Fruit fly (Drosophila melanogaster): ENCODE results near the gene Ccdc56.
A peak's percentile ranks its signal among the peaks of the same experiment; 100 is the strongest.

Ccdc56 gene

DNA sequence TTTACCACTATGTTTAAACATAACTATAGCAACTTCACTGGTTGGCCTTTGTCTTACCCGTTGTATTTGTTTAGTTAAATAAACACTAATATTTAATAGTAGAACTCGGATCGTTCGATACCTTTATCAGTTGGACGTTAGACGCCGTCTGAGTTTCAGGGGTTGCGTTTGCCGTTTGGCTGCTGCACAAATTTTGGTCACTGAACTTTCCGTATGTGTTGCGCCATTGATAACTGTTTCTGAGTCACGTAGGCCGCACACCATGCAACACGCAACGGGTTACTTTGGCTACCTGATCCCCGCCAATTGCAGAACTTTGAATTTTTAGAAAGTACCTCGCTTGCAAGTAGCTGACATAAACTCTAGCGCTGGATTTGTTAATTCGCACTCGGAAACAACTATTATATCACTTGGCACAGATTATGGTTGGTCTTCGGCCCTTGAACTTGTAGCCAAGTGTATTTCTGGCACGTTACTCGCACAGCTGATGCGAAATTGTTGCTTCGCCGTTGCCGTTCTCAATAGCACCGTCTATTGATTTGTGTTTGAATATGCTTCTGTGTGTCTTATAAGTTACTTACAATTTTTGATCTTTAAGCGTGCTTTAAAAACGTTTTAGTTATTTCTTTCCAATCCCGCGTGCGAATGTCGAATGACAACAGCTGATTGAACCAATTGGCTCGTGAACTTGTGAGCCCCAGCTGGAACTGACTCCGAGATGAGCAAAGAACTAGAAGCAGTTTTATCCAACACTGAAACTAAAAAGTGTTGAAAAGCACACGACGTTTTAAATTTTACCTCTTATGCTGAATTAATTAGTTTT is 12.3 kb upstream of the Ccdc56 start, which contains the start of gene Dph1 (continued):
- TF ChIP-seq CG4360 (GFP tag; IDR thresholded peaks at IDR 0.05) (peak; percentile 61), CG18764 (GFP tag; optimal IDR thresholded peaks at IDR 0.05) (peak; percentile 42), CG13123 (GFP tag; optimal IDR thresholded peaks at IDR 0.05) (peak; percentile 16), CG15073 (GFP tag; optimal IDR thresholded peaks at IDR 0.05) (no peak), ems (GFP tag; optimal IDR thresholded peaks at IDR 0.05) (peak; percentile 79), CG3995 (GFP tag; optimal IDR thresholded peaks at IDR 0.05) (peak; percentile 76), ase (GFP tag; IDR thresholded peaks at IDR 0.05) (peak; percentile 78; the same call in 2 of the 3 replicates), D (optimal IDR thresholded peaks at IDR 0.05) (no peak), D (GFP tag; optimal IDR thresholded peaks at IDR 0.05) (peak; percentile 81), CG5245 (GFP tag; optimal IDR thresholded peaks at IDR 0.05) (peak; percentile 55), Nf-YC (tag; optimal IDR thresholded peaks at IDR 0.05) (peak; percentile 66), CG17829 (tag; optimal IDR thresholded peaks at IDR 0.05) (peak; percentile 82), Mrtf (GFP tag; IDR thresholded peaks at IDR 0.05) (peak; percentile 87; the same call in 2 of the 3 replicates), CG11093 (GFP tag; IDR thresholded peaks at IDR 0.05) (no peak; the same call in 2 of the 3 replicates), dpn (GFP tag; optimal IDR thresholded peaks at IDR 0.05) (peak; percentile 82 to 88), schlank (tag; optimal IDR thresholded peaks at IDR 0.05) (peak; percentile 59), vvl (GFP tag; IDR thresholded peaks at IDR 0.05) (peak; percentile 85), sob (GFP tag; IDR thresholded peaks at IDR 0.05) (peak; percentile 57), E2f1 (GFP tag; IDR thresholded peaks at IDR 0.05) (peak; percentile 85; the same call in 1 of the 2 replicates), tx (GFP tag; optimal IDR thresholded peaks at IDR 0.05) (peak; percentile 83), CG17568 (GFP tag; optimal IDR thresholded peaks at IDR 0.05) (peak; percentile 68), kni (GFP tag; optimal IDR thresholded peaks at IDR 0.05) (peak; percentile 54), rib (GFP tag; IDR thresholded peaks at IDR 0.05) (peak; percentile 50; the same call in 1 of the 2 replicates), ci (GFP tag; IDR thresholded peaks at IDR 0.05) (peak; percentile 95), CG7271 (tag; optimal IDR thresholded peaks at IDR 0.05) (peak; percentile 50), CG12942 (GFP tag; optimal IDR thresholded peaks at IDR 0.05) (peak; percentile 58), Hr39 (optimal IDR thresholded peaks at IDR 0.05) (no peak), ab (GFP tag; optimal IDR thresholded peaks at IDR 0.05) (peak; percentile 77), CG12071 (GFP tag; optimal IDR thresholded peaks at IDR 0.05) (peak; percentile 91), Drgx (GFP tag; IDR thresholded peaks at IDR 0.05) (peak; percentile 95), Hey (tag; optimal IDR thresholded peaks at IDR 0.05) (peak; percentile 9), CG1832 (GFP tag; optimal IDR thresholded peaks at IDR 0.05) (no peak), disco-r (GFP tag; optimal IDR thresholded peaks at IDR 0.05) (peak; percentile 74), abd-A (tag; optimal IDR thresholded peaks at IDR 0.05) (peak; percentile 30), chif (GFP tag; optimal IDR thresholded peaks at IDR 0.05) (peak; percentile 69 to 85), CG6689 (GFP tag; IDR thresholded peaks at IDR 0.05) (peak; percentile 82; the same call in 1 of the 2 replicates), wek (GFP tag; optimal IDR thresholded peaks at IDR 0.05) (peak; percentile 54), C15 (GFP tag; IDR thresholded peaks at IDR 0.05) (peak; percentile 81; the same call in 2 of the 3 replicates), CG4854 (GFP tag; optimal IDR thresholded peaks at IDR 0.05) (peak; percentile 32), crp (GFP tag; optimal IDR thresholded peaks at IDR 0.05) (peak; percentile 69 to 96), dati (GFP tag; IDR thresholded peaks at IDR 0.05) (peak; percentile 57; the same call in 1 of the 2 replicates), CG10209 (GFP tag; optimal IDR thresholded peaks at IDR 0.05) (peak; percentile 79), ato (GFP tag; IDR thresholded peaks at IDR 0.05; ENCODE audit: partially characterized antibody) (no peak), CG10366 (GFP tag; IDR thresholded peaks at IDR 0.05) (peak; percentile 81), Optix (GFP tag; IDR thresholded peaks at IDR 0.05) (peak; percentile 88), Awh (GFP tag; IDR thresholded peaks at IDR 0.05) (peak; percentile 85), row (GFP tag; IDR thresholded peaks at IDR 0.05) (peak; percentile 85), tgo (GFP tag; IDR thresholded peaks at IDR 0.05) (peak; percentile 87), Doc2 (GFP tag; IDR thresholded peaks at IDR 0.05) (no peak), CG30020 (tag; optimal IDR thresholded peaks at IDR 0.05) (peak; percentile 22)

Measured in whole organism, embryonic.